Fruit fly (Drosophila melanogaster): ENCODE results near the gene CG34174.
A peak's percentile ranks its signal among the peaks of the same experiment; 100 is the strongest.

dm6 chr2L:2171366-2172078, 42.5 kb upstream of the CG34174 start:
- TF ChIP-seq TFAM (GFP tag; optimal IDR thresholded peaks at IDR 0.05) (no peak), sens (GFP tag) (no peak), Jarid2 (GFP tag; optimal IDR thresholded peaks at IDR 0.05) (peak; percentile 19), CG11696 (GFP tag; IDR thresholded peaks at IDR 0.05) (no peak)

Measured in whole organism, embryonic.